Fruit fly (Drosophila melanogaster) whole organism, adult: ENCODE measurements around the gene CG12310.

Experiments used
- CG12768 ChIP-seq: fragments of 200-800 bp; sonication (Bioruptor generic); optimal IDR thresholded peaks from 2 replicates; lab custom pipeline; 2017; ENCODE audit warnings: missing biosample characterization, missing genetic modification characterization, mild to moderate bottlenecking, moderate library complexity, missing genetic modification reagents
- CG1620 ChIP-seq: fragments of 200-800 bp; sonication (Bioruptor generic); optimal IDR thresholded peaks from 2 replicates; lab custom pipeline; 2016; ENCODE audit warnings: missing biosample characterization, missing genetic modification characterization
- CG7045 ChIP-seq: fragments of 200-800 bp; sonication (Bioruptor generic); optimal IDR thresholded peaks from 2 replicates; lab custom pipeline; 2017; ENCODE audit warnings: missing biosample characterization, mild to moderate bottlenecking, missing genetic modification characterization
- cnc ChIP-seq, 2 experiments: fragments of >200 bp; optimal IDR thresholded peaks; 2 replicates each; lab custom pipeline; 2017
- kay ChIP-seq: fragments of 200-800 bp; sonication (Bioruptor generic); peaks from one replicate; lab custom pipeline; 2016; ENCODE audit warnings: missing biosample characterization, missing genetic modification characterization, borderline replicate concordance
- ovo ChIP-seq: fragments of 200-800 bp; sonication (Bioruptor generic); optimal IDR thresholded peaks from 2 replicates; lab custom pipeline; 2016; ENCODE audit warnings: missing biosample characterization, missing genetic modification characterization
- pad ChIP-seq: fragments of 200-800 bp; sonication (Bioruptor generic); optimal IDR thresholded peaks from 3 replicates; lab custom pipeline; 2017; ENCODE audit warnings: missing biosample characterization, missing genetic modification characterization, mild to moderate bottlenecking, moderate library complexity, missing genetic modification reagents

- TF ChIP-seq CG7045 (GFP tag; lab: Kevin White, UChicago), result peak; percentile 36
- TF ChIP-seq CG1620 (GFP tag; lab: Kevin White, UChicago), result no peak
- peak; percentile 81 for TF ChIP-seq kay (GFP tag; lab: Kevin White, UChicago)
- peak; percentile 37 for TF ChIP-seq ovo (GFP tag; lab: Kevin White, UChicago)
- no peak for TF ChIP-seq cnc (optimal IDR thresholded peaks at IDR 0.05; lab: Kevin White, UChicago)
- TF ChIP-seq pad (GFP tag; lab: Kevin White, UChicago), result peak; percentile 64
- peak; percentile 54 for TF ChIP-seq CG12768 (GFP tag; lab: Kevin White, UChicago)
These were observed 44.1 kb upstream of the CG12310 start, which contains the start of the genes sstn, Plp and GlyRS for dm6 chr3L:15094589-15095288.
